Worm (Caenorhabditis elegans): ENCODE data around the gene C17F4.7.

Gene C17F4.7

DNA sequence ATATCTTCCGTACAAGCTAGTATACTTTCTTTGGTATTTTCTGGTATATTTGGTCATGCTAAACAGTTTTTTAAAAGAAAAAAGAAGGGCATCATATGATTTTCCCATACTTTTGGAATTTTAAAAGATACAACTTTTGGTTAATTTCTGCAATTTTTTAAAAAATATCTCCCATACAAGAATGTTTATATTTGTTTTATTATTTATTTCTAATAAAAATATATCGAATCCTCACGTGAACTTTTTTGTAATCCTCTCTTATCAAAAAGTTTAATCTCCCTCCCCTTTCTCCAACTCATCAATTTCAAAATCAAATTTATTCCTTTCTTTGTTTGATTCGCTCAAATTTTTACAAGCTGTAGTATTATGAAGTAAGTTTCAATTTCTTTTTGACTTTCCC is 36.5 kb upstream of the C17F4.7 start, which contains the start of gene nep-13:
Gene nep-13, plus strand, starts transcription at position 301 of the 400 bp plus-strand sequence.
- TF ChIP-seq hpl-2 (GFP tag; optimal IDR thresholded peaks at IDR 0.05), result no peak
- TF ChIP-seq unc-62 (GFP tag; optimal IDR thresholded peaks at IDR 0.05), result no peak
- no peak for TF ChIP-seq nhr-12 (tag; optimal IDR thresholded peaks at IDR 0.05)
- TF ChIP-seq ceh-63 (GFP tag; optimal IDR thresholded peaks at IDR 0.05), result no peak
- TF ChIP-seq tlp-1 (tag; optimal IDR thresholded peaks at IDR 0.05), result no peak

- no peak for TF ChIP-seq lsy-2 (tag; optimal IDR thresholded peaks at IDR 0.05)
- TF ChIP-seq nhr-12 (tag; optimal IDR thresholded peaks at IDR 0.05), result no peak
- no peak for TF ChIP-seq sup-37 (GFP tag; optimal IDR thresholded peaks at IDR 0.05)
- no peak for TF ChIP-seq unc-86 (tag; optimal IDR thresholded peaks at IDR 0.05)
- TF ChIP-seq elt-2 (tag; optimal IDR thresholded peaks at IDR 0.05), result no peak
- no peak for TF ChIP-seq lin-13 (GFP tag; optimal IDR thresholded peaks at IDR 0.05)
- TF ChIP-seq C16A3.4 (tag; optimal IDR thresholded peaks at IDR 0.05), result no peak
- TF ChIP-seq ceh-63 (GFP tag; optimal IDR thresholded peaks at IDR 0.05), result no peak
- no peak for TF ChIP-seq nhr-71 (tag; optimal IDR thresholded peaks at IDR 0.05)
- no peak for TF ChIP-seq unc-98 (GFP tag; IDR thresholded peaks at IDR 0.05)
- TF ChIP-seq mab-9 (GFP tag; IDR thresholded peaks at IDR 0.05), result no peak
- no peak for TF ChIP-seq C04F5.9 (tag; optimal IDR thresholded peaks at IDR 0.05)
These were observed 32.8 kb upstream of the C17F4.7 start, which contains the start of gene wht-4 for ce11 chrII:3278634-3279033. TSS of gene wht-4 (plus strand) at chrII:3278934.

- TF ChIP-seq sptf-1 (tag; optimal IDR thresholded peaks at IDR 0.05) (no peak), nhr-237 (tag; optimal IDR thresholded peaks at IDR 0.05) (no peak), fkh-8 (tag; optimal IDR thresholded peaks at IDR 0.05) (no peak), ztf-11 (tag; optimal IDR thresholded peaks at IDR 0.05) (no peak), fos-1 (tag; optimal IDR thresholded peaks at IDR 0.05) (no peak), tlp-1 (tag; optimal IDR thresholded peaks at IDR 0.05) (no peak), alr-1 (tag; optimal IDR thresholded peaks at IDR 0.05; ENCODE audit: borderline replicate concordance) (no peak), Y116A8C.19 (tag; optimal IDR thresholded peaks at IDR 0.05; ENCODE audit: borderline replicate concordance) (no peak), egl-13 (tag; optimal IDR thresholded peaks at IDR 0.05) (no peak), grh-1 (GFP tag; IDR thresholded peaks at IDR 0.05) (no peak), isw-1 (GFP tag; IDR thresholded peaks at IDR 0.05) (no peak), unc-130 (tag; optimal IDR thresholded peaks at IDR 0.05) (no peak), skn-1 (tag; optimal IDR thresholded peaks at IDR 0.05) (no peak), jun-1 (tag; optimal IDR thresholded peaks at IDR 0.05) (no peak), hlh-4 (tag; optimal IDR thresholded peaks at IDR 0.05) (no peak), ceh-8 (GFP tag; optimal IDR thresholded peaks at IDR 0.05) (no peak), mab-9 (GFP tag; IDR thresholded peaks at IDR 0.05) (no peak), fkh-10 (GFP tag; optimal IDR thresholded peaks at IDR 0.05) (no peak), unc-98 (GFP tag; IDR thresholded peaks at IDR 0.05) (no peak)
These were observed 31.9 kb upstream of the C17F4.7 start, which contains the start of gene F02E11.4 for ce11 chrII:3277686-3278085. TSS of gene F02E11.4 (minus strand) at chrII:3277786.

DNA sequence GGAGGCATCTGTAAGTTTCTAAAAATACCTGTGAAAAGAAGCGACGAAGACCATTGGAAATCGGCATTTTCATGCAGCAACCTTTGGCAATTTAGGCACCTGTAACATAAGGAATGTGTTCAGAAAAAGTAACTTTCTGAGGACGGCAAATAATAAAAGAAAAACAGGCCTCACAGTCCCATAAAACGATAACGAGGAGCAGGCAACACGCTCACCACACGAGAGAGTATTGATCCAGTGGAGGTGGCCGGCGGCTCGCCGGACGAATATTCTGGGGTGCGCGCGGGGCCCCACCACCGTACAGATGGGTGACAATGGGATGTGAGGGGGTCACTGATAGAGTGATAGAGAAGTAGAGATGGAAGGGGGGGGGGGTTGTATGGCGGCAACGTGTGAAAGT is 29.1 kb upstream of the C17F4.7 start, which contains the start of gene F02E11.3:
Gene F02E11.3, minus strand, starts transcription at position 101 of the 400 bp plus-strand sequence.
- TF ChIP-seq mef-2 (tag; optimal IDR thresholded peaks at IDR 0.05), result no peak
- TF ChIP-seq nhr-84 (tag; optimal IDR thresholded peaks at IDR 0.05), result no peak
- TF ChIP-seq nhr-237 (tag; optimal IDR thresholded peaks at IDR 0.05), result no peak
- TF ChIP-seq blmp-1 (tag; optimal IDR thresholded peaks at IDR 0.05), result no peak
- no peak for TF ChIP-seq unc-98 (GFP tag; IDR thresholded peaks at IDR 0.05)
- TF ChIP-seq lsy-2 (tag; optimal IDR thresholded peaks at IDR 0.05), result no peak
- TF ChIP-seq lir-3 (tag; optimal IDR thresholded peaks at IDR 0.05; ENCODE audit: poor library complexity), result no peak

- TF ChIP-seq lin-39 (tag; optimal IDR thresholded peaks at IDR 0.05) (no peak), unc-30 (tag; optimal IDR thresholded peaks at IDR 0.05) (peak; percentile 26), dsc-1 (tag; optimal IDR thresholded peaks at IDR 0.05) (peak; percentile 59), ama-1 (optimal IDR thresholded peaks at IDR 0.05) (no peak), irx-1 (tag; optimal IDR thresholded peaks at IDR 0.05) (no peak), fkh-8 (tag; optimal IDR thresholded peaks at IDR 0.05) (peak; percentile 4), fkh-10 (GFP tag; optimal IDR thresholded peaks at IDR 0.05) (no peak), nhr-71 (tag; optimal IDR thresholded peaks at IDR 0.05) (peak; percentile 27), xbp-1 (tag; optimal IDR thresholded peaks at IDR 0.05) (no peak), sox-4 (tag; optimal IDR thresholded peaks at IDR 0.05) (no peak), lsy-2 (tag; optimal IDR thresholded peaks at IDR 0.05) (no peak), mep-1 (tag; optimal IDR thresholded peaks at IDR 0.05) (peak; percentile 9), sup-37 (GFP tag; optimal IDR thresholded peaks at IDR 0.05) (no peak), nhr-84 (tag; optimal IDR thresholded peaks at IDR 0.05) (no peak)
These were observed 24.8 kb upstream of the C17F4.7 start for ce11 chrII:3270598-3270997.
